Worm (Caenorhabditis elegans) whole organism, L1 larva: ENCODE data around the gene fbxb-71.

Experiments
- aly-2 ChIP-seq: fragments of 150-350 bp; optimal IDR thresholded peaks from 2 replicates; lab custom pipeline; 2014; ENCODE audit warnings: missing biosample characterization, missing genetic modification characterization
- ces-1 ChIP-seq: fragments of 150-350 bp; optimal IDR thresholded peaks from 2 replicates; lab custom pipeline; 2014; ENCODE audit warnings: missing biosample characterization, missing genetic modification reagents, missing genetic modification characterization
- hpl-2 ChIP-seq: fragments of 150-350 bp; optimal IDR thresholded peaks from 2 replicates; lab custom pipeline; 2014; ENCODE audit warnings: missing biosample characterization, missing genetic modification reagents, missing genetic modification characterization
- lin-13 ChIP-seq: fragments of 150-350 bp; optimal IDR thresholded peaks from 2 replicates; lab custom pipeline; 2014; ENCODE audit warnings: missing biosample characterization, missing genetic modification reagents, missing genetic modification characterization
- mep-1 ChIP-seq: fragments of 150-350 bp; optimal IDR thresholded peaks from 2 replicates; lab custom pipeline; 2014; ENCODE audit warnings: missing biosample characterization, missing genetic modification characterization
- nhr-76 ChIP-seq: sonication (generic microtip); optimal IDR thresholded peaks from 2 replicates; lab custom pipeline; 2017; ENCODE audit warnings: missing biosample characterization, missing genetic modification characterization
- skn-1 ChIP-seq: fragments of 150-350 bp; optimal IDR thresholded peaks from 2 replicates; lab custom pipeline; 2014; ENCODE audit warnings: missing biosample characterization, missing genetic modification characterization
- unc-62 ChIP-seq: fragments of 150-350 bp; optimal IDR thresholded peaks from 2 replicates; lab custom pipeline; 2014; ENCODE audit warnings: missing biosample characterization, missing genetic modification reagents, missing genetic modification characterization

DNA sequence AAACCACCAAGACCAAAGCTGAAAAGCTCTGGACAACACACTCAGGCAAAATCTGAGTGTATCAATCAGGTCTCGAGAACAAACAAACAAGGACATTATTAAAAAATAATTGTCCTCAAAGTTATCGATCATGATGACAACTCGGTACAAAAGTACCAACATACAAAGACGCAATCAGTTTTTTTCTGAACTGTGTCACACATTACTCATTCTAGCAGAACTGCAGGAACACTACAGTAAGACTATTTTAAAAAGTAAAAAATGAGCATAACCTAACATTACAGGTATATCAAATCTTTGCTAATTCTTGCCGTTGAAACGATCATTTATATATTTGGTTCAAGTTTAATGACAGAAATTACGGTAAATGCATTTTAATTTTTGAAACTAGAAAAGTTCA lies 33.5 kb downstream of the fbxb-71 start, which contains the start of gene K09C4.2:
- no peak for TF ChIP-seq unc-62
- no peak for TF ChIP-seq nhr-76 (tag; lab: Kevin White, UChicago)
- TF ChIP-seq hpl-2 = no peak
- no peak for TF ChIP-seq aly-2 (tag; lab: Kevin White, UChicago)
- no peak for TF ChIP-seq skn-1 (tag; lab: Kevin White, UChicago)
- TF ChIP-seq mep-1 (tag; lab: Kevin White, UChicago) = no peak
- no peak for TF ChIP-seq lin-13 (GFP tag; lab: Kevin White, UChicago)
- no peak for TF ChIP-seq ces-1
